Worm (Caenorhabditis elegans): Measurements from ENCODE around the gene gop-3.

- TF ChIP-seq T26A5.8 (tag; optimal IDR thresholded peaks at IDR 0.05), result no peak
- no peak for TF ChIP-seq nfya-1 (tag; optimal IDR thresholded peaks at IDR 0.05; ENCODE audit: borderline replicate concordance, insufficient read depth)
- no peak for TF ChIP-seq snpc-4 (GFP tag; optimal IDR thresholded peaks at IDR 0.05)
- TF ChIP-seq snpc-4 (tag; optimal IDR thresholded peaks at IDR 0.05), result no peak
- TF ChIP-seq ets-4 (GFP tag; optimal IDR thresholded peaks at IDR 0.05), result no peak
Measured at ce11 chrIII:5286205-5286604, 25.7 kb downstream of the gop-3 start, which contains the start of gene ZC395.11.

Measured in whole organism, young adult.